Fruit fly (Drosophila melanogaster) whole organism, embryonic: ENCODE results near the gene Cyp6v1.

Experiments used
- Abd-B ChIP-seq: fragments of 200-800 bp; sonication (Bioruptor generic); optimal IDR thresholded peaks from 2 replicates; lab custom pipeline; 2018; ENCODE audit warnings: missing biosample characterization, mild to moderate bottlenecking, missing genetic modification characterization, moderate library complexity
- Aef1 ChIP-seq: fragments of 200-800 bp; sonication (Bioruptor generic); IDR thresholded peaks from 3 replicates; pipeline ENCODE4 v1.3.6; 2022; ENCODE audit warnings: missing biosample characterization, missing genetic modification characterization
- CG10565 ChIP-seq: fragments of 200-800 bp; sonication (Bioruptor generic); optimal IDR thresholded peaks from 3 replicates; lab custom pipeline; 2016; ENCODE audit warnings: missing biosample characterization, mild to moderate bottlenecking, missing genetic modification characterization
- CG10979 ChIP-seq: fragments of 200-800 bp; sonication (Bioruptor generic); optimal IDR thresholded peaks from 2 replicates; lab custom pipeline; 2018; ENCODE audit warnings: missing biosample characterization, mild to moderate bottlenecking, missing genetic modification characterization, moderate library complexity
- CG11696 ChIP-seq: fragments of 200-800 bp; sonication (Bioruptor generic); IDR thresholded peaks from 2 replicates; pipeline ENCODE4 v1.3.6; 2022; ENCODE audit warnings: missing biosample characterization, missing genetic modification characterization
- CG1233 ChIP-seq: fragments of 200-800 bp; sonication (Bioruptor generic); optimal IDR thresholded peaks from 4 replicates; lab custom pipeline; 2018; ENCODE audit warnings: missing biosample characterization, mild to moderate bottlenecking, missing genetic modification characterization
- CG13424 ChIP-seq: fragments of 200-800 bp; sonication (Bioruptor generic); optimal IDR thresholded peaks from 2 replicates; lab custom pipeline; 2019; ENCODE audit warnings: missing biosample characterization, mild to moderate bottlenecking, missing genetic modification characterization, moderate library complexity
- CG15269 ChIP-seq: fragments of 200-800 bp; sonication (Bioruptor generic); optimal IDR thresholded peaks from 2 replicates; lab custom pipeline; 2018; ENCODE audit warnings: missing biosample characterization, mild to moderate bottlenecking, missing genetic modification characterization, moderate library complexity
- CG17385 ChIP-seq: fragments of 200-800 bp; sonication (Bioruptor generic); optimal IDR thresholded peaks from 3 replicates; lab custom pipeline; 2018; ENCODE audit warnings: missing biosample characterization, mild to moderate bottlenecking, missing genetic modification characterization
- CG33557 ChIP-seq: fragments of 200-800 bp; sonication (Bioruptor generic); optimal IDR thresholded peaks from 2 replicates; lab custom pipeline; 2019; ENCODE audit warnings: missing biosample characterization, mild to moderate bottlenecking, missing genetic modification characterization, moderate library complexity
- CG3847 ChIP-seq: fragments of 200-800 bp; sonication (Bioruptor generic); IDR thresholded peaks from 2 replicates; pipeline ENCODE4 v1.3.6; 2022; ENCODE audit warnings: missing biosample characterization, missing genetic modification characterization
- CG4424 ChIP-seq: fragments of 200-800 bp; sonication (Bioruptor generic); optimal IDR thresholded peaks from 3 replicates; lab custom pipeline; 2016; ENCODE audit warnings: missing biosample characterization, missing genetic modification characterization
- CG6689 ChIP-seq: fragments of 200-800 bp; sonication (Bioruptor generic); IDR thresholded peaks from 2 replicates; pipeline ENCODE4 v1.3.6; 2022; ENCODE audit warnings: missing biosample characterization, missing genetic modification characterization
- CG6765 ChIP-seq: fragments of 200-800 bp; sonication (Bioruptor generic); optimal IDR thresholded peaks from 3 replicates; lab custom pipeline; 2017; ENCODE audit warnings: missing biosample characterization, mild to moderate bottlenecking, missing genetic modification characterization
- CG8290 ChIP-seq, 3 experiments: fragments of 200-800 bp; sonication (Bioruptor generic); optimal IDR thresholded peaks; 2 replicates each; lab custom pipeline; 2016 to 2019; ENCODE audit warnings: missing biosample characterization in 3 of 3, missing genetic modification characterization in 3 of 3, mild to moderate bottlenecking in 2 of 3, moderate library complexity in 1 of 3
- CG9817 ChIP-seq: fragments of 200-800 bp; sonication (Bioruptor generic); optimal IDR thresholded peaks from 2 replicates; lab custom pipeline; 2018; ENCODE audit warnings: missing biosample characterization, mild to moderate bottlenecking, missing genetic modification characterization, moderate library complexity
- CkIIα-i1 ChIP-seq: fragments of 200-800 bp; sonication (Bioruptor generic); IDR thresholded peaks from 2 replicates; pipeline ENCODE4 v1.3.6; 2022; ENCODE audit warnings: missing biosample characterization, missing genetic modification characterization
- Dfd ChIP-seq, 2 experiments: fragments of >200 bp; optimal IDR thresholded peaks; 2 replicates each; lab custom pipeline; 2017; ENCODE audit warnings: missing biosample characterization in 2 of 2, missing genetic modification characterization in 2 of 2
- Dip2 ChIP-seq: fragments of 200-800 bp; sonication (Bioruptor generic); IDR thresholded peaks from 2 replicates; pipeline ENCODE4 v1.3.6; 2022; ENCODE audit warnings: missing biosample characterization, missing genetic modification characterization
- Doc3 ChIP-seq: fragments of 200-800 bp; sonication (Bioruptor generic); IDR thresholded peaks from 3 replicates; pipeline ENCODE4 v1.3.6; 2022; ENCODE audit warnings: missing biosample characterization, missing genetic modification characterization; ENCODE audit not compliant: partially characterized antibody
- Dref ChIP-seq: fragments of 200-800 bp; sonication (Bioruptor generic); IDR thresholded peaks from 2 replicates; pipeline ENCODE4 v1.3.6; 2022; ENCODE audit warnings: missing biosample characterization, missing genetic modification characterization
- E2f2 ChIP-seq: fragments of 200-800 bp; sonication (Bioruptor generic); IDR thresholded peaks from 2 replicates; pipeline ENCODE4 v1.3.6; 2022; ENCODE audit warnings: missing biosample characterization, missing genetic modification characterization
- Hr78 ChIP-seq, 2 experiments: fragments of 200-800 bp in 1 of 2; fragments of >200 bp in 1 of 2; sonication (Bioruptor generic) in 1 of 2; optimal IDR thresholded peaks; 2 replicates each; lab custom pipeline; 2017 to 2019; ENCODE audit warnings: missing biosample characterization in 2 of 2, missing genetic modification characterization in 2 of 2, mild to moderate bottlenecking in 1 of 2, moderate library complexity in 1 of 2
- Lim3 ChIP-seq: fragments of 200-800 bp; sonication (Bioruptor generic); IDR thresholded peaks from 2 replicates; pipeline ENCODE4 v1.3.6; 2022; ENCODE audit warnings: missing biosample characterization, missing genetic modification characterization
- Max ChIP-seq: fragments of 200-800 bp; sonication (Bioruptor generic); optimal IDR thresholded peaks from 2 replicates; lab custom pipeline; 2016; ENCODE audit warnings: missing biosample characterization, mild to moderate bottlenecking, missing genetic modification characterization
- Xbp1 ChIP-seq: fragments of 200-800 bp; sonication (Bioruptor generic); optimal IDR thresholded peaks from 3 replicates; lab custom pipeline; 2016; ENCODE audit warnings: missing biosample characterization, mild to moderate bottlenecking, missing genetic modification characterization
- al ChIP-seq: fragments of 200-800 bp; sonication (Bioruptor generic); IDR thresholded peaks from 2 replicates; pipeline ENCODE4 v1.3.6; 2022; ENCODE audit warnings: missing biosample characterization, missing genetic modification characterization
- aop ChIP-seq: fragments of 200-800 bp; sonication (Bioruptor generic); IDR thresholded peaks from 2 replicates; pipeline ENCODE4 v1.3.6; 2022; ENCODE audit warnings: missing biosample characterization, missing genetic modification characterization
- bsh ChIP-seq, 2 experiments: fragments of 200-800 bp; sonication (Bioruptor generic); optimal IDR thresholded peaks; 2 replicates each; lab custom pipeline; 2017 to 2018; ENCODE audit warnings: mild to moderate bottlenecking in 2 of 2, missing biosample characterization in 2 of 2, missing genetic modification characterization in 2 of 2, moderate library complexity in 1 of 2
- caup ChIP-seq: fragments of 200-800 bp; sonication (Bioruptor generic); optimal IDR thresholded peaks from 3 replicates; lab custom pipeline; 2017; ENCODE audit warnings: missing biosample characterization, mild to moderate bottlenecking, missing genetic modification characterization, moderate library complexity; ENCODE audit not compliant: severe bottlenecking
- chif ChIP-seq, 2 experiments: fragments of 200-800 bp; sonication (Bioruptor generic); optimal IDR thresholded peaks; 3 replicates each; lab custom pipeline; 2016; ENCODE audit warnings: missing biosample characterization in 2 of 2, missing genetic modification characterization in 2 of 2
- chinmo ChIP-seq: fragments of 200-800 bp; sonication (Bioruptor generic); IDR thresholded peaks from 4 replicates; pipeline ENCODE4 v1.3.6; 2022; ENCODE audit warnings: missing biosample characterization, missing genetic modification characterization; ENCODE audit not compliant: partially characterized antibody
- cwo ChIP-seq: fragments of 200-800 bp; sonication (Bioruptor generic); optimal IDR thresholded peaks from 3 replicates; lab custom pipeline; 2017; ENCODE audit warnings: missing biosample characterization, missing genetic modification characterization, mild to moderate bottlenecking, moderate library complexity, missing genetic modification reagents
- en ChIP-seq: fragments of 200-800 bp; sonication (Bioruptor generic); optimal IDR thresholded peaks from 2 replicates; lab custom pipeline; 2016; ENCODE audit warnings: missing biosample characterization, missing genetic modification characterization
- exex ChIP-seq: fragments of 200-800 bp; sonication (Bioruptor generic); optimal IDR thresholded peaks from 4 replicates; lab custom pipeline; 2018; ENCODE audit warnings: missing biosample characterization, mild to moderate bottlenecking, missing genetic modification characterization, moderate library complexity
- gcm ChIP-seq: fragments of 200-800 bp; sonication (Bioruptor generic); optimal IDR thresholded peaks from 2 replicates; lab custom pipeline; 2019; ENCODE audit warnings: missing biosample characterization, mild to moderate bottlenecking, missing genetic modification characterization, moderate library complexity
- hbn ChIP-seq: fragments of 200-800 bp; sonication (Bioruptor generic); IDR thresholded peaks from 2 replicates; pipeline ENCODE4 v1.3.6; 2022; ENCODE audit warnings: missing biosample characterization, missing genetic modification characterization; ENCODE audit not compliant: partially characterized antibody
- jing ChIP-seq: fragments of 200-800 bp; sonication (Bioruptor generic); optimal IDR thresholded peaks from 2 replicates; lab custom pipeline; 2018; ENCODE audit warnings: missing biosample characterization, mild to moderate bottlenecking, missing genetic modification characterization
- lmd ChIP-seq: fragments of 200-800 bp; sonication (Bioruptor generic); IDR thresholded peaks from 2 replicates; pipeline ENCODE4 v1.3.6; 2022; ENCODE audit warnings: missing biosample characterization, missing genetic modification characterization
- nau ChIP-seq: fragments of 200-800 bp; sonication (Bioruptor generic); optimal IDR thresholded peaks from 3 replicates; lab custom pipeline; 2017; ENCODE audit warnings: missing biosample characterization, mild to moderate bottlenecking, missing genetic modification characterization, missing genetic modification reagents
- ranshi ChIP-seq: fragments of 200-800 bp; sonication (Bioruptor generic); IDR thresholded peaks from 2 replicates; pipeline ENCODE4 v1.3.6; 2022; ENCODE audit warnings: missing biosample characterization, missing genetic modification characterization
- row ChIP-seq: fragments of 200-800 bp; sonication (Bioruptor generic); IDR thresholded peaks from 3 replicates; pipeline ENCODE4 v1.3.6; 2022; ENCODE audit warnings: missing biosample characterization, missing genetic modification characterization
- seq ChIP-seq: fragments of 200-800 bp; sonication (Bioruptor generic); IDR thresholded peaks from 2 replicates; pipeline ENCODE4 v1.3.6; 2022; ENCODE audit warnings: missing biosample characterization, missing genetic modification characterization
- usp ChIP-seq: fragments of >200 bp; optimal IDR thresholded peaks from 2 replicates; lab custom pipeline; 2017; ENCODE audit warnings: missing biosample characterization, missing genetic modification characterization
- vnd ChIP-seq: fragments of 200-800 bp; sonication (Bioruptor generic); IDR thresholded peaks from 3 replicates; pipeline ENCODE4 v1.3.6; 2022; ENCODE audit warnings: missing biosample characterization, missing genetic modification characterization; ENCODE audit not compliant: partially characterized antibody
- vvl ChIP-seq: fragments of 200-800 bp; sonication (Bioruptor generic); IDR thresholded peaks from 2 replicates; pipeline ENCODE4 v1.3.6; 2022; ENCODE audit warnings: missing biosample characterization, missing genetic modification characterization
- z ChIP-seq: fragments of 200-800 bp; sonication (Bioruptor generic); IDR thresholded peaks from 3 replicates; pipeline ENCODE4 v1.3.6; 2022; ENCODE audit warnings: missing biosample characterization, missing genetic modification characterization
- zen2 ChIP-seq: fragments of 200-800 bp; sonication (Bioruptor generic); IDR thresholded peaks from 3 replicates; pipeline ENCODE4 v1.3.6; 2022; ENCODE audit warnings: missing biosample characterization, missing genetic modification characterization; ENCODE audit not compliant: partially characterized antibody
- zf30C ChIP-seq: fragments of 200-800 bp; sonication (Bioruptor generic); optimal IDR thresholded peaks from 3 replicates; lab custom pipeline; 2018; ENCODE audit warnings: missing biosample characterization, mild to moderate bottlenecking, missing genetic modification characterization

Cyp6v1 gene

DNA sequence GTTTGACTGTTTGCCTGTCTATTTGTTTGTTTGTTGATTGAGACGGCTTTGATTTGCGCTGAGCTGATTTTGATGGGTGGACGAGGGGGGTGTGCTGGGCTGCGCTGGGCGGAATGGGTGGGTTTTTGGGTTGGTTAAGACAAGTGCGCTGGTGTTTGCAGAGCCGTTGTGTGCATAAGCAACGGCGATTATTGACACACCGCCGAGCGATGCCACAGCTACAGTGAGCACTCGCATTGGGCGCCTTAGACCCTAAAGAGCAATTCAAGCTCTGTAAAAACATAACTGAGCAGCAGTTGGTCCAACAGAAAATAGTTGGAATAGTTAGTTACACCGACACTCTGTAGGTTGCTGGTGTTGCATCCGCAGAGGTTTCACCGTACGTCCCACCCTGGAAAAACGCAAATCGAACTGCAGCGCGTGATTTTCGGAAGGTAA lies 1.9 kb upstream of the Cyp6v1 start (continued):
- TF ChIP-seq CG3847 = peak; percentile 44; the same call in 1 of the 2 replicates
- TF ChIP-seq usp (GFP tag; lab: Kevin White, UChicago) = no peak
- TF ChIP-seq hbn = no peak
- peak; percentile 65 for TF ChIP-seq gcm
- peak; percentile 70 for TF ChIP-seq seq (GFP tag; lab: Robert Waterston, UW)
- TF ChIP-seq Doc3 = no peak
- TF ChIP-seq CkIIα-i1 (GFP tag; lab: Robert Waterston, UW) = no peak
- TF ChIP-seq E2f2 (GFP tag; lab: Robert Waterston, UW) = peak; percentile 49
- TF ChIP-seq jing (GFP tag; lab: Kevin White, UChicago) = peak; percentile 64
- peak; percentile 74 for TF ChIP-seq CG10979
- peak; percentile 71 for TF ChIP-seq en (GFP tag; lab: Kevin White, UChicago)
- TF ChIP-seq bsh (GFP tag; optimal IDR thresholded peaks at IDR 0.05; lab: Kevin White, UChicago) = peak in 1 of 2 experiments; percentile 82
- no peak for TF ChIP-seq exex (tag; lab: Kevin White, UChicago)
- TF ChIP-seq Dref (GFP tag; lab: Robert Waterston, UW) = 0 out of 2 replicates have a peak, but pooled peaks have one; percentile 14
- peak; percentile 13 for TF ChIP-seq CG10565 (GFP tag; lab: Kevin White, UChicago)
- TF ChIP-seq Dfd (GFP tag; optimal IDR thresholded peaks at IDR 0.05; lab: Kevin White, UChicago) = no peak
- TF ChIP-seq Abd-B (GFP tag; lab: Kevin White, UChicago) = peak; percentile 52
- TF ChIP-seq CG4424 = peak; percentile 78
- TF ChIP-seq CG6689 = peak; percentile 87
- no peak for TF ChIP-seq zf30C (GFP tag; lab: Kevin White, UChicago)
- TF ChIP-seq CG9817 (tag; lab: Kevin White, UChicago) = peak; percentile 37
- TF ChIP-seq Hr78 (GFP tag; optimal IDR thresholded peaks at IDR 0.05; lab: Kevin White, UChicago) = peak in 1 of 2 experiments; percentile 40
- TF ChIP-seq CG17385 (GFP tag; lab: Kevin White, UChicago) = peak; percentile 43
- peak; percentile 82 for TF ChIP-seq nau (GFP tag; lab: Kevin White, UChicago)
- TF ChIP-seq lmd = peak; percentile 81
- TF ChIP-seq vvl = peak; percentile 90
- TF ChIP-seq CG8290 (GFP tag; optimal IDR thresholded peaks at IDR 0.05; lab: Kevin White, UChicago) = peak; percentile 68
- peak; percentile 68 for TF ChIP-seq CG8290 (tag; optimal IDR thresholded peaks at IDR 0.05; lab: Kevin White, UChicago)
- TF ChIP-seq CG33557 (GFP tag; lab: Kevin White, UChicago) = peak; percentile 73
- TF ChIP-seq aop = no peak
- TF ChIP-seq row (GFP tag; lab: Robert Waterston, UW) = peak; percentile 79
- TF ChIP-seq al (GFP tag; lab: Robert Waterston, UW) = no peak
- no peak for TF ChIP-seq CG6765
- TF ChIP-seq caup (GFP tag; lab: Kevin White, UChicago) = peak; percentile 54
- TF ChIP-seq Aef1 (GFP tag; lab: Robert Waterston, UW) = peak; percentile 79
- peak; percentile 81 to 84 for TF ChIP-seq chif (GFP tag; optimal IDR thresholded peaks at IDR 0.05; lab: Kevin White, UChicago)
- TF ChIP-seq Lim3 = 0 out of 2 replicates have a peak, but pooled peaks have one; percentile 40
- TF ChIP-seq Xbp1 (GFP tag; lab: Kevin White, UChicago) = peak; percentile 76
- no peak for TF ChIP-seq chinmo
- TF ChIP-seq vnd (GFP tag; lab: Robert Waterston, UW) = no peak
- TF ChIP-seq CG13424 = peak; percentile 73
- TF ChIP-seq CG15269 (tag; lab: Kevin White, UChicago) = peak; percentile 52
- TF ChIP-seq CG11696 (GFP tag; lab: Robert Waterston, UW) = peak; percentile 38; the same call in 1 of the 2 replicates
- TF ChIP-seq ranshi = peak; percentile 80
- no peak for TF ChIP-seq Dip2 (GFP tag; lab: Robert Waterston, UW)
- peak; percentile 43 for TF ChIP-seq Max
- 0 out of 3 replicates have a peak, but pooled peaks have one; percentile 42 for TF ChIP-seq z
- peak; percentile 72 for TF ChIP-seq CG1233 (GFP tag; lab: Kevin White, UChicago)
- TF ChIP-seq cwo = no peak
- TF ChIP-seq zen2 (GFP tag; lab: Robert Waterston, UW) = no peak
